Fruit fly (Drosophila melanogaster) S2 (cell line): ENCODE measurements around the gene CG43998.

Experiments
- CG8478 ChIP-seq: fragments of >200 bp; optimal IDR thresholded peaks from 2 replicates; lab custom pipeline; 2018
- CTCF ChIP-seq, 2 experiments: fragments of >200 bp; optimal IDR thresholded peaks; 2 replicates each; lab custom pipeline; 2018

Gene CG43998

dm6 chr3R:23942965-23943413, 14.2 kb upstream of the CG43998 start, which contains the start of gene Gdh:
Gdh (minus strand) TSS chr3R:23943101.
- TF ChIP-seq CTCF (optimal IDR thresholded peaks at IDR 0.05; lab: Kevin White, UChicago) (no peak), CG8478 (lab: Kevin White, UChicago) (no peak)

dm6 chr3R:23942550-23942949, 13.8 kb upstream of the CG43998 start:
- TF ChIP-seq CG8478 (lab: Kevin White, UChicago) (no peak), CTCF (optimal IDR thresholded peaks at IDR 0.05; lab: Kevin White, UChicago) (no peak)

dm6 chr3R:23941643-23942424, 13.0 kb upstream of the CG43998 start:
- no peak for TF ChIP-seq CG8478 (lab: Kevin White, UChicago)
- no peak for TF ChIP-seq CTCF (optimal IDR thresholded peaks at IDR 0.05; lab: Kevin White, UChicago)

- TF ChIP-seq CG8478 (lab: Kevin White, UChicago) (no peak), CTCF (optimal IDR thresholded peaks at IDR 0.05; lab: Kevin White, UChicago) (no peak)
These were observed 12.1 kb upstream of the CG43998 start for dm6 chr3R:23940840-23941364.

- TF ChIP-seq CTCF (optimal IDR thresholded peaks at IDR 0.05; lab: Kevin White, UChicago), result no peak
These were observed 11.4 kb upstream of the CG43998 start for dm6 chr3R:23939921-23940839.

dm6 chr3R:23938564-23939122, 9.8 kb upstream of the CG43998 start:
- TF ChIP-seq CG8478 (lab: Kevin White, UChicago) (no peak), CTCF (optimal IDR thresholded peaks at IDR 0.05; lab: Kevin White, UChicago) (no peak)

dm6 chr3R:23933684-23934575, 5.1 kb upstream of the CG43998 start, which contains the start of gene CG5854:
CG5854 (plus strand) TSS chr3R:23933912.
- no peak for TF ChIP-seq CTCF (optimal IDR thresholded peaks at IDR 0.05; lab: Kevin White, UChicago)
- TF ChIP-seq CG8478 (lab: Kevin White, UChicago), result no peak

dm6 chr3R:23933430-23933683, 4.6 kb upstream of the CG43998 start, which contains the start of gene RpS19b:
RpS19b (minus strand) TSS chr3R:23933530.
- no peak for TF ChIP-seq CTCF (optimal IDR thresholded peaks at IDR 0.05; lab: Kevin White, UChicago)
- no peak for TF ChIP-seq CG8478 (lab: Kevin White, UChicago)

- TF ChIP-seq CG8478 (lab: Kevin White, UChicago), result no peak
- TF ChIP-seq CTCF (optimal IDR thresholded peaks at IDR 0.05; lab: Kevin White, UChicago), result no peak
These were observed 2.4 kb upstream of the CG43998 start, which contains the start of the genes Rpt2 and CG13599 for dm6 chr3R:23931095-23931728. Rpt2 (minus strand) TSS chr3R:23931558. CG13599 (plus strand) TSS chr3R:23931639.

dm6 chr3R:23927429-23927828, 1.4 kb downstream of the CG43998 start, which contains the start of gene CG13601:
CG13601 (minus strand) TSS chr3R:23927634.
- TF ChIP-seq CG8478 (lab: Kevin White, UChicago), result no peak
- TF ChIP-seq CTCF (optimal IDR thresholded peaks at IDR 0.05; lab: Kevin White, UChicago), result no peak

dm6 chr3R:23924200-23924599, 4.6 kb downstream of the CG43998 start, which contains the start of gene Ndc1:
Ndc1 (plus strand) TSS chr3R:23924399.
- TF ChIP-seq CG8478 (lab: Kevin White, UChicago) (no peak), CTCF (optimal IDR thresholded peaks at IDR 0.05; lab: Kevin White, UChicago) (no peak)

- TF ChIP-seq CTCF (optimal IDR thresholded peaks at IDR 0.05; lab: Kevin White, UChicago) (peak; percentile 9 to 50), CG8478 (lab: Kevin White, UChicago) (no peak)
These were observed 6.1 kb downstream of the CG43998 start, which contains the start of the genes sba and CG31141 for dm6 chr3R:23922502-23923350. sba (minus strand) TSS chr3R:23922973. CG31141 (plus strand) TSS chr3R:23923300.
